Fruit fly (Drosophila melanogaster): ENCODE measurements around the gene Tpt.

The Tpt gene

DNA sequence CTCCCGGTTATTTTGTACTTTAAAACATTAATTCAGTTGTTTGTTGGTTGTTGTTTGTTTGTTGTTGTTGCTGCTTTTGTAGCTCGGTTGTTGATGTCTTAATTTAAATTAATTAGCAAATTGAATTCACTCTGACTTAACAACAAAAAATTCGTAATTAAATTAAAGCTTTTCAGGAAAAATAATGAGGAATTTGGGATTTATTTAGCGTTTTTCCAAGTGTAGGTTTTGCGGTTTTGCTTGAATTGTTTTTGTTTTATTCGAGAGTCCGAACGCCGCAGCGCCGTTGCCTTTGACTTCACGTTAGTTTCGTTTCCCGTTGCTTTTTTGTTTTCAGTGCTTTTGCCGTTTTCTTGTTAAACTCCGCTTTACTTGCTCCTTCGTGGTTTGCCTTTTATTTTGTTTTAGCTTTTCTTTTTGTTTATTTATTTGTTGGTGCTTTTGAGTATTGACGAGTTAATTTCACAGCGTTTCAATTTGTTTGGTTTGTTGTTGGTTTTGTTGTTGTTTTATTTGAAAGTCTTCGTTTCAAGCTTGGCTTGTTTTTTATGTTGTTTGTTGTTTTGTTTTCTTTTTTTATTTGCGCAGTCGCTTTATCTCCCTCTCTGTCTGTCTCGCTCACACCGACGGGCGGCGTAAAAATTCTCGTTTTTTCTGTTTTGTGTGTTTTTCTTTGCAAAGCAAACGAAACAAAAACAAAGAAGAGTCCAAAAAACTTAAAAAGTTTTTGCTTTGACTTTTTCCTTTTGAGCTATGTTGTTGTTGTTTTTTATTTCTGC is 35.9 kb upstream of the Tpt start (continued):
- TF ChIP-seq dm (GFP tag; optimal IDR thresholded peaks at IDR 0.05) (peak; percentile 3), Trl (optimal IDR thresholded peaks at IDR 0.05) (no peak), Trl (GFP tag; optimal IDR thresholded peaks at IDR 0.05) (peak; percentile 28), ara (GFP tag; IDR thresholded peaks at IDR 0.05) (peak; percentile 16; the same call in 1 of the 2 replicates), ham (GFP tag; IDR thresholded peaks at IDR 0.05) (no peak), ewg (GFP tag; optimal IDR thresholded peaks at IDR 0.05) (peak; percentile 55), pb (GFP tag; optimal IDR thresholded peaks at IDR 0.05) (peak; percentile 26), CG17186 (GFP tag; optimal IDR thresholded peaks at IDR 0.05) (no peak), Hr3 (GFP tag; optimal IDR thresholded peaks at IDR 0.05) (peak; percentile 4), cad (GFP tag; optimal IDR thresholded peaks at IDR 0.05) (no peak), CG2120 (GFP tag; optimal IDR thresholded peaks at IDR 0.05) (peak; percentile 58), chinmo (GFP tag; IDR thresholded peaks at IDR 0.05; ENCODE audit: partially characterized antibody) (peak; percentile 53; the same call in 1 of the 4 replicates), sima (GFP tag; optimal IDR thresholded peaks at IDR 0.05) (peak; percentile 29), Six4 (GFP tag; optimal IDR thresholded peaks at IDR 0.05) (no peak), Fer1 (GFP tag; optimal IDR thresholded peaks at IDR 0.05) (peak; percentile 17), Lhr (GFP tag; optimal IDR thresholded peaks at IDR 0.05) (no peak), h (optimal IDR thresholded peaks at IDR 0.05) (no peak), lab (GFP tag; optimal IDR thresholded peaks at IDR 0.05) (no peak), Xbp1 (GFP tag; optimal IDR thresholded peaks at IDR 0.05) (peak; percentile 41), Pdp1 (GFP tag; optimal IDR thresholded peaks at IDR 0.05) (peak in 1 of 2 experiments; percentile 30), CG11247 (GFP tag; IDR thresholded peaks at IDR 0.05) (no peak), zfh2 (GFP tag; optimal IDR thresholded peaks at IDR 0.05) (peak; percentile 21), CG13775 (GFP tag; optimal IDR thresholded peaks at IDR 0.05) (peak; percentile 46), Chrac-16 (GFP tag; optimal IDR thresholded peaks at IDR 0.05) (peak; percentile 10), vnd (GFP tag; IDR thresholded peaks at IDR 0.05; ENCODE audit: partially characterized antibody) (no peak), schlank (tag; optimal IDR thresholded peaks at IDR 0.05) (no peak), pros (GFP tag; optimal IDR thresholded peaks at IDR 0.05) (peak; percentile 5), shn (GFP tag; optimal IDR thresholded peaks at IDR 0.05) (peak; percentile 33), onecut (GFP tag; IDR thresholded peaks at IDR 0.05) (no peak), HLH54F (GFP tag; optimal IDR thresholded peaks at IDR 0.05) (peak; percentile 38), CG2712 (tag; optimal IDR thresholded peaks at IDR 0.05) (peak; percentile 29), ems (GFP tag; optimal IDR thresholded peaks at IDR 0.05) (peak; percentile 27), Camta (GFP tag; optimal IDR thresholded peaks at IDR 0.05) (peak; percentile 19), Awh (GFP tag; IDR thresholded peaks at IDR 0.05) (no peak), Side (GFP tag; optimal IDR thresholded peaks at IDR 0.05) (peak; percentile 23), Oaz (GFP tag; IDR thresholded peaks at IDR 0.05) (no peak), CG8388 (GFP tag; optimal IDR thresholded peaks at IDR 0.05) (peak; percentile 28), CG6272 (GFP tag; IDR thresholded peaks at IDR 0.05) (no peak), CG10543 (GFP tag; optimal IDR thresholded peaks at IDR 0.05) (no peak), vfl (GFP tag; optimal IDR thresholded peaks at IDR 0.05) (peak; percentile 31), row (GFP tag; IDR thresholded peaks at IDR 0.05) (peak; percentile 47; the same call in 2 of the 3 replicates), chif (GFP tag; optimal IDR thresholded peaks at IDR 0.05) (peak in 1 of 2 experiments; percentile 29), Dip3 (GFP tag; optimal IDR thresholded peaks at IDR 0.05) (peak; percentile 11), stwl (tag; optimal IDR thresholded peaks at IDR 0.05) (no peak), CG30020 (tag; optimal IDR thresholded peaks at IDR 0.05) (no peak), Fer3 (tag; optimal IDR thresholded peaks at IDR 0.05) (peak; percentile 33), D19B (GFP tag; optimal IDR thresholded peaks at IDR 0.05) (no peak), CG3065 (GFP tag; optimal IDR thresholded peaks at IDR 0.05) (no peak), CG13624 (GFP tag; optimal IDR thresholded peaks at IDR 0.05) (peak; percentile 53), oc (tag; optimal IDR thresholded peaks at IDR 0.05) (no peak)

All from whole organism, embryonic.